Worm (Caenorhabditis elegans) whole organism, L4 larva: ENCODE data around the gene T05B4.9.

Experiments
- T26A8.4 ChIP-seq: fragments of 200-800 bp; sonication (Bioruptor generic); IDR thresholded peaks from 2 replicates; pipeline ENCODE4 v1.3.6; 2022; ENCODE audit warnings: missing genetic modification characterization, missing compliant biosample characterization
- ama-1 ChIP-seq: fragments of 150-350 bp; optimal IDR thresholded peaks from 2 replicates; lab custom pipeline; 2014; ENCODE audit warnings: inconsistent platforms, mixed read lengths
- ceh-44 ChIP-seq: fragments of 200-800 bp; sonication (Bioruptor generic); IDR thresholded peaks from 2 replicates; pipeline ENCODE4 v1.3.6; 2022; ENCODE audit warnings: missing genetic modification reagents, missing genetic modification characterization, missing compliant biosample characterization
- egl-27 ChIP-seq: sonication (generic microtip); optimal IDR thresholded peaks from 3 replicates; lab custom pipeline; 2017; ENCODE audit warnings: missing biosample characterization, missing genetic modification reagents, missing genetic modification characterization
- fos-1 ChIP-seq: fragments of 150-350 bp; optimal IDR thresholded peaks from 2 replicates; lab custom pipeline; 2014; ENCODE audit warnings: missing biosample characterization, missing genetic modification characterization
- jun-1 ChIP-seq: fragments of 150-350 bp; optimal IDR thresholded peaks from 2 replicates; lab custom pipeline; 2014; ENCODE audit warnings: missing biosample characterization, missing genetic modification reagents, missing genetic modification characterization
- lir-3 ChIP-seq: sonication (generic microtip); optimal IDR thresholded peaks from 2 replicates; lab custom pipeline; 2016; ENCODE audit warnings: mild to moderate bottlenecking, missing genetic modification characterization, missing compliant biosample characterization
- mes-2 ChIP-seq: sonication (generic microtip); optimal IDR thresholded peaks from 2 replicates; lab custom pipeline; 2016; ENCODE audit warnings: missing genotype, mild to moderate bottlenecking, missing genetic modification characterization, missing compliant biosample characterization; ENCODE audit not compliant: poor library complexity, severe bottlenecking
- nhr-11 ChIP-seq: fragments of 150-350 bp; optimal IDR thresholded peaks from 2 replicates; lab custom pipeline; 2014; ENCODE audit warnings: missing biosample characterization, missing genetic modification characterization
- nhr-25 ChIP-seq: sonication (generic microtip); optimal IDR thresholded peaks from 2 replicates; lab custom pipeline; 2017; ENCODE audit warnings: missing genetic modification characterization, mild to moderate bottlenecking, missing compliant biosample characterization, antibody characterized with exemption, moderate library complexity, borderline replicate concordance; ENCODE audit not compliant: insufficient read depth
- nhr-28 ChIP-seq: fragments of 150-350 bp; optimal IDR thresholded peaks from 2 replicates; lab custom pipeline; 2014; ENCODE audit warnings: missing biosample characterization, missing genetic modification characterization
- skn-1 ChIP-seq: fragments of 150-350 bp; optimal IDR thresholded peaks from 2 replicates; lab custom pipeline; 2014; ENCODE audit warnings: missing biosample characterization, missing genetic modification characterization
- snpc-4 ChIP-seq: fragments of 150-350 bp; optimal IDR thresholded peaks from 2 replicates; lab custom pipeline; 2014; ENCODE audit warnings: missing biosample characterization, missing genetic modification characterization
- unc-62 ChIP-seq, 3 experiments: fragments of 150-350 bp in 1 of 3; sonication (generic microtip); optimal IDR thresholded peaks in 2 of 3; peaks in 1 of 3; 1 replicate in 1 of 3; 2 replicates in 2 of 3; lab custom pipeline; 2014 to 2017; ENCODE audit warnings: missing biosample characterization in 3 of 3, missing genetic modification characterization in 3 of 3, missing genetic modification reagents in 3 of 3, missing genotype in 1 of 3

DNA sequence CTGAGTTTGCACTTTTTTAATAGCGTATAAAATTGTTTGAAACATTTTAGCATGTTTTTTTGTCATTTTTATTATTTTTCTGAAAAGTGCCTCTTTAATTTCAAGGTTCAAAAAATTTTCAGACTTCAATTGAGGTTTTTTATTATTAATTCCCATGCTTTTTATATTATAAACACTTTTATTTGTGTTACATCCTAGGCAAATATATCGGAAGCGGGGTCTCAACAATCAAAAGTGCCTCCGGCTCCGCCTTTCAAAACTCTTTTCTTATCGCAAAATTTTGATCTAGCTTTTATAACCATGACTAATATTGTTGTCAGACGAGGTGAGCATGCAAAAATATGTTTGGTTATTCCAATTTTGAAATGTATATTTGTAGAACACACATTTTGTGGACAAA, 44.8 kb downstream of the T05B4.9 start, which contains the start of gene otpl-2:
- TF ChIP-seq nhr-28 (tag; lab: Kevin White, UChicago) (no peak), ceh-44 (GFP tag; lab: Robert Waterston, UW) (no peak), ama-1 (lab: Kevin White, UChicago) (no peak), nhr-11 (no peak), T26A8.4 (GFP tag; lab: Robert Waterston, UW) (no peak), snpc-4 (tag; lab: Kevin White, UChicago) (no peak), skn-1 (no peak), jun-1 (tag; lab: Kevin White, UChicago) (no peak), nhr-25 (tag; lab: Kevin White, UChicago) (no peak), fos-1 (tag; lab: Kevin White, UChicago) (no peak), unc-62 (GFP tag; optimal IDR thresholded peaks at IDR 0.05 in 1 of 2; lab: Kevin White, UChicago) (no peak), unc-62 (tag; optimal IDR thresholded peaks at IDR 0.05; lab: Kevin White, UChicago) (no peak), egl-27 (tag; lab: Kevin White, UChicago) (no peak), mes-2 (tag; lab: Kevin White, UChicago) (no peak), lir-3 (no peak)
